Worm (Caenorhabditis elegans): ENCODE results near the gene lron-5.
A peak's percentile ranks its signal among the peaks of the same experiment; 100 is the strongest.

Gene lron-5

ce11 chrIII:4616071-4616571, 6.7 kb upstream of the lron-5 start, which contains the start of gene lips-3:
TSS of gene lips-3 (plus strand) at chrIII:4616528.
- TF ChIP-seq ztf-16 (tag; optimal IDR thresholded peaks at IDR 0.05) = no peak
- peak; percentile 1 for TF ChIP-seq F13H6.1 (tag; optimal IDR thresholded peaks at IDR 0.05)

ce11 chrIII:4626148-4626922, 3.5 kb downstream of the lron-5 start:
- TF ChIP-seq gmeb-2 (tag; optimal IDR thresholded peaks at IDR 0.05) (peak; percentile 28), Y22D7AL.16 (tag; optimal IDR thresholded peaks at IDR 0.05) (no peak), fax-1 (tag; optimal IDR thresholded peaks at IDR 0.05) (no peak), ceh-19 (GFP tag; optimal IDR thresholded peaks at IDR 0.05) (peak; percentile 61), K02D7.2 (tag; optimal IDR thresholded peaks at IDR 0.05) (peak; percentile 46), unc-42 (tag; optimal IDR thresholded peaks at IDR 0.05) (peak; percentile 2), C38D4.7 (GFP tag; optimal IDR thresholded peaks at IDR 0.05) (peak; percentile 45), ceh-6 (GFP tag; optimal IDR thresholded peaks at IDR 0.05) (peak; percentile 42)

- TF ChIP-seq ceh-22 (tag; optimal IDR thresholded peaks at IDR 0.05) = no peak
- no peak for TF ChIP-seq elt-4 (tag; optimal IDR thresholded peaks at IDR 0.05)
Observed at ce11 chrIII:4628165-4628564, 5.3 kb downstream of the lron-5 start, which contains the start of gene clec-151. TSS of gene clec-151 (plus strand) at chrIII:4628465.

ce11 chrIII:4634947-4635346, 12.1 kb downstream of the lron-5 start, which contains the start of gene clec-153:
TSS of gene clec-153 (plus strand) at chrIII:4635247.
- TF ChIP-seq sox-4 (tag; optimal IDR thresholded peaks at IDR 0.05) = no peak
- no peak for TF ChIP-seq tbx-2 (tag; optimal IDR thresholded peaks at IDR 0.05)
- no peak for TF ChIP-seq ceh-31 (tag; optimal IDR thresholded peaks at IDR 0.05)
- TF ChIP-seq pat-9 (tag; optimal IDR thresholded peaks at IDR 0.05) = no peak
- TF ChIP-seq ceh-6 (GFP tag; optimal IDR thresholded peaks at IDR 0.05) = no peak
- TF ChIP-seq pha-2 (tag; optimal IDR thresholded peaks at IDR 0.05) = no peak
- no peak for TF ChIP-seq elt-4 (tag; optimal IDR thresholded peaks at IDR 0.05)
- TF ChIP-seq nhr-11 (tag; optimal IDR thresholded peaks at IDR 0.05) = no peak
- TF ChIP-seq ttx-3 (tag; optimal IDR thresholded peaks at IDR 0.05) = no peak
- no peak for TF ChIP-seq ceh-9 (tag; optimal IDR thresholded peaks at IDR 0.05)
- TF ChIP-seq Y22D7AL.16 (tag; optimal IDR thresholded peaks at IDR 0.05) = no peak
- no peak for TF ChIP-seq unc-86 (tag; optimal IDR thresholded peaks at IDR 0.05)
- TF ChIP-seq fkh-6 (tag; optimal IDR thresholded peaks at IDR 0.05) = no peak
- TF ChIP-seq ceh-18 (tag; optimal IDR thresholded peaks at IDR 0.05) = no peak
- no peak for TF ChIP-seq unc-55 (GFP tag; optimal IDR thresholded peaks at IDR 0.05)

- no peak for TF ChIP-seq ceh-30 (tag; optimal IDR thresholded peaks at IDR 0.05)
- no peak for TF ChIP-seq K09A11.1 (tag; optimal IDR thresholded peaks at IDR 0.05; ENCODE audit: insufficient read depth)
- TF ChIP-seq ceh-14 (tag; optimal IDR thresholded peaks at IDR 0.05) = no peak
Observed at ce11 chrIII:4643262-4643661, 20.4 kb downstream of the lron-5 start, which contains the start of gene pfas-1. TSS of gene pfas-1 (minus strand) at chrIII:4643310.

- TF ChIP-seq sox-2 (GFP tag; IDR thresholded peaks at IDR 0.05) = no peak
- no peak for TF ChIP-seq nhr-232 (tag; optimal IDR thresholded peaks at IDR 0.05)
- no peak for TF ChIP-seq ahr-1 (tag; optimal IDR thresholded peaks at IDR 0.05)
- no peak for TF ChIP-seq C38D4.7 (GFP tag; optimal IDR thresholded peaks at IDR 0.05)
- no peak for TF ChIP-seq pag-3 (tag; optimal IDR thresholded peaks at IDR 0.05; ENCODE audit: borderline replicate concordance)
- TF ChIP-seq ama-1 (optimal IDR thresholded peaks at IDR 0.05) = no peak
- no peak for TF ChIP-seq pros-1 (tag; optimal IDR thresholded peaks at IDR 0.05)
- TF ChIP-seq sdc-2 (tag; optimal IDR thresholded peaks at IDR 0.05) = no peak
- no peak for TF ChIP-seq tbx-2 (tag; optimal IDR thresholded peaks at IDR 0.05)
- no peak for TF ChIP-seq ets-4 (tag; optimal IDR thresholded peaks at IDR 0.05)
- no peak for TF ChIP-seq nhr-11 (tag; optimal IDR thresholded peaks at IDR 0.05)
- TF ChIP-seq pqm-1 (tag; optimal IDR thresholded peaks at IDR 0.05) = no peak
- no peak for TF ChIP-seq lin-11 (tag; optimal IDR thresholded peaks at IDR 0.05)
- no peak for TF ChIP-seq C08G9.2 (tag; optimal IDR thresholded peaks at IDR 0.05)
- no peak for TF ChIP-seq elt-4 (tag; optimal IDR thresholded peaks at IDR 0.05)
- no peak for TF ChIP-seq K09A11.1 (tag; optimal IDR thresholded peaks at IDR 0.05; ENCODE audit: insufficient read depth)
- TF ChIP-seq eyg-1 (tag; optimal IDR thresholded peaks at IDR 0.05) = no peak
Observed at ce11 chrIII:4646246-4646645, 23.4 kb downstream of the lron-5 start, which contains the start of gene pqn-29. TSS of gene pqn-29 (minus strand) at chrIII:4646346.

Measured in whole organism, late embryonic.